Fruit fly (Drosophila melanogaster) whole organism, prepupa: ENCODE results near the gene Mcm3.

ENCODE experiments used
- Blimp-1 ChIP-seq: fragments of 200-800 bp; sonication (Bioruptor generic); optimal IDR thresholded peaks from 3 replicates; lab custom pipeline; 2017; ENCODE audit warnings: missing biosample characterization, missing genetic modification characterization, mild to moderate bottlenecking, moderate library complexity, missing genetic modification reagents
- CG10631 ChIP-seq: fragments of 200-800 bp; sonication (Bioruptor generic); optimal IDR thresholded peaks from 2 replicates; lab custom pipeline; 2016; ENCODE audit warnings: missing biosample characterization, missing genetic modification characterization
- CG10669 ChIP-seq: fragments of 200-800 bp; sonication (Bioruptor generic); optimal IDR thresholded peaks from 3 replicates; lab custom pipeline; 2018; ENCODE audit warnings: missing biosample characterization, mild to moderate bottlenecking, missing genetic modification characterization, moderate library complexity
- CG11294 ChIP-seq: fragments of 200-800 bp; sonication (Bioruptor generic); IDR thresholded peaks from 2 replicates; pipeline ENCODE4 v1.3.6; 2022; ENCODE audit warnings: missing biosample characterization, missing genetic modification characterization
- CG11762 ChIP-seq: fragments of 200-800 bp; sonication (Bioruptor generic); optimal IDR thresholded peaks from 3 replicates; lab custom pipeline; 2016; ENCODE audit warnings: missing biosample characterization, missing genetic modification characterization; ENCODE audit not compliant: insufficient read depth
- CG11902 ChIP-seq: fragments of 200-800 bp; sonication (Bioruptor generic); optimal IDR thresholded peaks from 3 replicates; lab custom pipeline; 2016; ENCODE audit warnings: missing biosample characterization, missing genetic modification characterization
- CG15336 ChIP-seq: fragments of 200-800 bp; sonication (Bioruptor generic); IDR thresholded peaks from 2 replicates; pipeline ENCODE4 v1.3.6; 2022; ENCODE audit warnings: missing biosample characterization, missing genetic modification characterization
- CG1621 ChIP-seq: fragments of 200-800 bp; sonication (Bioruptor generic); optimal IDR thresholded peaks from 3 replicates; lab custom pipeline; 2018; ENCODE audit warnings: missing biosample characterization, mild to moderate bottlenecking, missing genetic modification characterization
- CG16779 ChIP-seq: fragments of 200-800 bp; sonication (Bioruptor generic); optimal IDR thresholded peaks from 3 replicates; lab custom pipeline; 2017; ENCODE audit warnings: missing biosample characterization, mild to moderate bottlenecking, missing genetic modification characterization
- CG3032 ChIP-seq: fragments of 200-800 bp; optimal IDR thresholded peaks from 2 replicates; lab custom pipeline; 2019; ENCODE audit warnings: missing biosample characterization, mild to moderate bottlenecking, missing genetic modification characterization, moderate library complexity
- CG31627 ChIP-seq: fragments of 200-800 bp; sonication (Bioruptor generic); optimal IDR thresholded peaks from 3 replicates; lab custom pipeline; 2016; ENCODE audit warnings: missing biosample characterization, missing genetic modification characterization
- CG32006 ChIP-seq: fragments of 200-800 bp; sonication (Bioruptor generic); optimal IDR thresholded peaks from 3 replicates; lab custom pipeline; 2017; ENCODE audit warnings: missing biosample characterization, mild to moderate bottlenecking, missing genetic modification characterization
- CG34406 ChIP-seq: fragments of 200-800 bp; sonication (Bioruptor generic); optimal IDR thresholded peaks from 3 replicates; lab custom pipeline; 2016; ENCODE audit warnings: missing biosample characterization, missing genetic modification characterization
- CG3919 ChIP-seq: fragments of 200-800 bp; sonication (Bioruptor generic); optimal IDR thresholded peaks from 3 replicates; lab custom pipeline; 2016; ENCODE audit warnings: missing biosample characterization, missing genetic modification characterization
- CG6276 ChIP-seq: fragments of 200-800 bp; sonication (Bioruptor generic); optimal IDR thresholded peaks from 2 replicates; lab custom pipeline; 2017; ENCODE audit warnings: missing biosample characterization, mild to moderate bottlenecking, missing genetic modification characterization
- CG6808 ChIP-seq: fragments of 200-800 bp; sonication (Bioruptor generic); optimal IDR thresholded peaks from 3 replicates; lab custom pipeline; 2017; ENCODE audit warnings: missing biosample characterization, missing genetic modification characterization, mild to moderate bottlenecking, moderate library complexity, missing genetic modification reagents
- CG6854 ChIP-seq: fragments of 200-800 bp; sonication (Bioruptor generic); optimal IDR thresholded peaks from 2 replicates; lab custom pipeline; 2017; ENCODE audit warnings: missing biosample characterization, mild to moderate bottlenecking, missing genetic modification characterization
- CG7368 ChIP-seq: fragments of 200-800 bp; sonication (Bioruptor generic); optimal IDR thresholded peaks from 3 replicates; lab custom pipeline; 2016; ENCODE audit warnings: missing biosample characterization, missing genetic modification characterization
- CG8119 ChIP-seq: fragments of 200-800 bp; sonication (Bioruptor generic); IDR thresholded peaks from 3 replicates; pipeline ENCODE4 v1.3.6; 2022; ENCODE audit warnings: missing biosample characterization, missing genetic modification characterization
- CG8632 ChIP-seq: fragments of 200-800 bp; sonication (Bioruptor generic); optimal IDR thresholded peaks from 3 replicates; lab custom pipeline; 2016; ENCODE audit warnings: missing biosample characterization, missing genetic modification characterization
- CG9139 ChIP-seq: fragments of 200-800 bp; sonication (Bioruptor generic); optimal IDR thresholded peaks from 3 replicates; lab custom pipeline; 2017; ENCODE audit warnings: missing biosample characterization, mild to moderate bottlenecking, missing genetic modification characterization
- Eip75B ChIP-seq: fragments of 200-800 bp; sonication (Bioruptor generic); optimal IDR thresholded peaks from 3 replicates; lab custom pipeline; 2016; ENCODE audit warnings: missing biosample characterization, missing genetic modification characterization
- Eip78C ChIP-seq: fragments of 200-800 bp; sonication (Bioruptor generic); peaks from one replicate; lab custom pipeline; 2016; ENCODE audit warnings: missing biosample characterization, missing genetic modification characterization
- Eip93F ChIP-seq: fragments of 200-800 bp; sonication (Bioruptor generic); optimal IDR thresholded peaks from 2 replicates; lab custom pipeline; 2016; ENCODE audit warnings: missing biosample characterization, mild to moderate bottlenecking, missing genetic modification characterization
- Ets21C ChIP-seq: fragments of 200-800 bp; sonication (Bioruptor generic); optimal IDR thresholded peaks from 3 replicates; lab custom pipeline; 2016; ENCODE audit warnings: missing biosample characterization, missing genetic modification characterization
- Ets96B ChIP-seq: fragments of 200-800 bp; optimal IDR thresholded peaks from 2 replicates; lab custom pipeline; 2019; ENCODE audit warnings: missing biosample characterization, mild to moderate bottlenecking, missing genetic modification characterization, moderate library complexity
- Gug ChIP-seq: fragments of 200-800 bp; sonication (Bioruptor generic); IDR thresholded peaks from 2 replicates; pipeline ENCODE4 v1.3.6; 2022; ENCODE audit warnings: missing biosample characterization, missing genetic modification characterization
- Hr38 ChIP-seq: sonication (Bioruptor generic); optimal IDR thresholded peaks from 2 replicates; lab custom pipeline; 2016; ENCODE audit warnings: missing biosample characterization, missing genetic modification characterization
- Hr39 ChIP-seq: fragments of 200-800 bp; sonication (Bioruptor generic); optimal IDR thresholded peaks from 2 replicates; lab custom pipeline; 2016; ENCODE audit warnings: missing biosample characterization, missing genetic modification characterization
- Lpt ChIP-seq: fragments of 200-800 bp; sonication (Bioruptor generic); optimal IDR thresholded peaks from 3 replicates; lab custom pipeline; 2016; ENCODE audit warnings: missing biosample characterization, missing genetic modification characterization
- Met ChIP-seq: fragments of 200-800 bp; sonication (Bioruptor generic); optimal IDR thresholded peaks from 3 replicates; lab custom pipeline; 2016; ENCODE audit warnings: missing biosample characterization, missing genetic modification characterization
- OdsH ChIP-seq: fragments of 200-800 bp; sonication (Bioruptor generic); optimal IDR thresholded peaks from 3 replicates; lab custom pipeline; 2016; ENCODE audit warnings: missing biosample characterization, missing genetic modification characterization
- Smox ChIP-seq: fragments of 200-800 bp; sonication (Bioruptor generic); optimal IDR thresholded peaks from 3 replicates; lab custom pipeline; 2016; ENCODE audit warnings: missing biosample characterization, missing genetic modification characterization
- Sox102F ChIP-seq: fragments of 200-800 bp; sonication (Bioruptor generic); optimal IDR thresholded peaks from 2 replicates; lab custom pipeline; 2016; ENCODE audit warnings: missing biosample characterization, mild to moderate bottlenecking, missing genetic modification characterization
- Sox14 ChIP-seq: fragments of 200-800 bp; sonication (Bioruptor generic); optimal IDR thresholded peaks from 3 replicates; lab custom pipeline; 2016; ENCODE audit warnings: missing biosample characterization, missing genetic modification characterization
- Sox15 ChIP-seq: fragments of 200-800 bp; sonication (Bioruptor generic); optimal IDR thresholded peaks from 3 replicates; lab custom pipeline; 2016; ENCODE audit warnings: missing biosample characterization, missing genetic modification characterization
- achi ChIP-seq: fragments of 200-800 bp; sonication (Bioruptor generic); optimal IDR thresholded peaks from 3 replicates; lab custom pipeline; 2016; ENCODE audit warnings: missing biosample characterization, missing genetic modification characterization
- cyc ChIP-seq: fragments of 200-800 bp; sonication (Bioruptor generic); optimal IDR thresholded peaks from 3 replicates; lab custom pipeline; 2016; ENCODE audit warnings: missing biosample characterization, missing genetic modification characterization
- dac ChIP-seq: fragments of 200-800 bp; sonication (Bioruptor generic); optimal IDR thresholded peaks from 2 replicates; lab custom pipeline; 2017; ENCODE audit warnings: missing biosample characterization, mild to moderate bottlenecking, missing genetic modification characterization
- dsx ChIP-seq: fragments of 200-800 bp; optimal IDR thresholded peaks from 3 replicates; lab custom pipeline; 2019; ENCODE audit warnings: missing biosample characterization, mild to moderate bottlenecking, missing genetic modification characterization, moderate library complexity; ENCODE audit not compliant: poor library complexity, severe bottlenecking
- eg ChIP-seq: fragments of 200-800 bp; sonication (Bioruptor generic); IDR thresholded peaks from 3 replicates; pipeline ENCODE4 v1.3.6; 2022; ENCODE audit warnings: missing biosample characterization, missing genetic modification characterization
- esn ChIP-seq: fragments of 200-800 bp; sonication (Bioruptor generic); optimal IDR thresholded peaks from 2 replicates; lab custom pipeline; 2016; ENCODE audit warnings: missing biosample characterization, mild to moderate bottlenecking, missing genetic modification characterization, moderate library complexity
- fd59A ChIP-seq: fragments of 200-800 bp; sonication (Bioruptor generic); optimal IDR thresholded peaks from 2 replicates; lab custom pipeline; 2017; ENCODE audit warnings: missing biosample characterization, mild to moderate bottlenecking, missing genetic modification characterization, missing genetic modification reagents
- fd85E ChIP-seq: fragments of 200-800 bp; sonication (Bioruptor generic); optimal IDR thresholded peaks from 3 replicates; lab custom pipeline; 2016; ENCODE audit warnings: missing biosample characterization, missing genetic modification characterization
- fkh ChIP-seq: fragments of 200-800 bp; sonication (Bioruptor generic); optimal IDR thresholded peaks from 3 replicates; lab custom pipeline; 2017; ENCODE audit warnings: missing biosample characterization, mild to moderate bottlenecking, missing genetic modification characterization, moderate library complexity
- lz ChIP-seq: fragments of 200-800 bp; sonication (Bioruptor generic); optimal IDR thresholded peaks from 3 replicates; lab custom pipeline; 2016; ENCODE audit warnings: missing biosample characterization, missing genetic modification characterization
- net ChIP-seq: fragments of 200-800 bp; sonication (Bioruptor generic); optimal IDR thresholded peaks from 3 replicates; lab custom pipeline; 2016; ENCODE audit warnings: missing biosample characterization, missing genetic modification characterization
- pdm3 ChIP-seq: fragments of 200-800 bp; sonication (Bioruptor generic); optimal IDR thresholded peaks from 3 replicates; lab custom pipeline; 2016; ENCODE audit warnings: missing biosample characterization, missing genetic modification characterization
- spab ChIP-seq: fragments of 200-800 bp; sonication (Bioruptor generic); optimal IDR thresholded peaks from 2 replicates; lab custom pipeline; 2017; ENCODE audit warnings: missing biosample characterization, mild to moderate bottlenecking, missing genetic modification characterization, missing genetic modification reagents
- ss ChIP-seq, 2 experiments: fragments of 200-800 bp; sonication (Bioruptor generic); optimal IDR thresholded peaks; 2 replicates in 1 of 2; 3 replicates in 1 of 2; lab custom pipeline; 2017 to 2018; ENCODE audit warnings: mild to moderate bottlenecking in 2 of 2, missing biosample characterization in 2 of 2, missing genetic modification characterization in 2 of 2, moderate library complexity in 1 of 2
- svp ChIP-seq: fragments of 200-800 bp; sonication (Bioruptor generic); peaks from one replicate; lab custom pipeline; 2016; ENCODE audit warnings: missing biosample characterization, missing genetic modification characterization

The Mcm3 gene

DNA sequence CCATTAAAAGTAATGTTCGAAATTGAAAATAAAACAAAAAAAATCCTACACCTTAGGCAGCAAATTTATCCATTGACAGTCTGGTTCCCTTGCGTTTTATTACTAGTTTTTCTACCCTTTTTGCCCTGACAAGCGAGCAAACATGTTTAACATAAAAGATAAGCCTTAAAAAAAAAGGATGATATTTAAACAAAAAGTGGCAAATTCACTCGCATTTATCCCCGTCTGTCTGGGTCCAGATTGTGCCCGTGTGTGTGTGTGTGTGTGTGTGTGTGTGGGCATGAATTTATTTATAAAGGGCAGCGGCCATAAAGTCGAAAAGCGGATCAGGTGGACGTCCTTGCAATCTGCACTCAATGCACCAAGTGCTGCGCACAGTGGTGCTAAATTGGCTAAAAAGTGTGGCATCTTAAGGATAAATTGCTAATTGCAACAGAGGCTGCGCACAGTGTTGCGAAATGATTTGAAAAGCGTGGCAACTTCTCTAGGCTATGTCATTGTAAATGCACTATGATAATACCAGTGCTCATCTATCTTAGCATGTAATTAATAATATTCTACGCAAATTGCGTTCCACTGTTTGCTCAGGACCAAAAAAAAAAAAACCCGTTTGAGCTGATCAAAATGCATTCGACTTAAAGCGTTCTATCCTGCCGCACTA lies 22.9 kb upstream of the Mcm3 start:
- TF ChIP-seq CG6854 (GFP tag; lab: Kevin White, UChicago) = no peak
- TF ChIP-seq OdsH (GFP tag; lab: Kevin White, UChicago) = peak; percentile 29
- TF ChIP-seq esn (GFP tag; lab: Kevin White, UChicago) = peak; percentile 58
- peak; percentile 45 to 71 for TF ChIP-seq ss (GFP tag; optimal IDR thresholded peaks at IDR 0.05; lab: Kevin White, UChicago)
- TF ChIP-seq CG9139 (GFP tag; lab: Kevin White, UChicago) = peak; percentile 58
- TF ChIP-seq Smox = no peak
- peak; percentile 67 for TF ChIP-seq Sox14 (GFP tag; lab: Kevin White, UChicago)
- TF ChIP-seq Sox15 (GFP tag; lab: Kevin White, UChicago) = peak; percentile 27
- TF ChIP-seq Hr39 (GFP tag; lab: Kevin White, UChicago) = peak; percentile 46
- TF ChIP-seq Met (GFP tag; lab: Kevin White, UChicago) = no peak
- no peak for TF ChIP-seq dac (GFP tag; lab: Kevin White, UChicago)
- TF ChIP-seq CG34406 (GFP tag; lab: Kevin White, UChicago) = peak; percentile 34
- TF ChIP-seq CG10631 (GFP tag; lab: Kevin White, UChicago) = peak; percentile 48
- TF ChIP-seq CG7368 (GFP tag; lab: Kevin White, UChicago) = peak; percentile 66
- TF ChIP-seq CG8632 (GFP tag; lab: Kevin White, UChicago) = peak; percentile 52
- TF ChIP-seq Gug = no peak
- TF ChIP-seq Ets21C (GFP tag; lab: Kevin White, UChicago) = peak; percentile 31
- peak; percentile 65 for TF ChIP-seq fd59A (GFP tag; lab: Kevin White, UChicago)
- TF ChIP-seq fkh (GFP tag; lab: Kevin White, UChicago) = no peak
- TF ChIP-seq lz (GFP tag; lab: Kevin White, UChicago) = peak; percentile 50
- TF ChIP-seq Sox102F = peak; percentile 44
- peak; percentile 53 for TF ChIP-seq pdm3 (GFP tag; lab: Kevin White, UChicago)
- peak; percentile 75 for TF ChIP-seq Eip75B (GFP tag; lab: Kevin White, UChicago)
- peak; percentile 66 for TF ChIP-seq CG6808 (GFP tag; lab: Kevin White, UChicago)
- TF ChIP-seq CG8119 (GFP tag; lab: Robert Waterston, UW) = no peak
- TF ChIP-seq CG31627 (GFP tag; lab: Kevin White, UChicago) = peak; percentile 9
- TF ChIP-seq Eip93F (GFP tag; lab: Kevin White, UChicago) = no peak
- TF ChIP-seq achi (GFP tag; lab: Kevin White, UChicago) = peak; percentile 46
- TF ChIP-seq svp = no peak
- peak; percentile 60 for TF ChIP-seq CG3919 (GFP tag; lab: Kevin White, UChicago)
- no peak for TF ChIP-seq CG11294 (GFP tag; lab: Robert Waterston, UW)
- TF ChIP-seq CG10669 = peak; percentile 73
- TF ChIP-seq CG1621 (tag; lab: Kevin White, UChicago) = peak; percentile 60
- TF ChIP-seq CG15336 (GFP tag; lab: Robert Waterston, UW) = no peak
- TF ChIP-seq net (GFP tag; lab: Kevin White, UChicago) = peak; percentile 12
- TF ChIP-seq CG3032 (tag; lab: Kevin White, UChicago) = peak; percentile 65
- TF ChIP-seq Ets96B = peak; percentile 54
- peak; percentile 21 for TF ChIP-seq CG11902 (GFP tag; lab: Kevin White, UChicago)
- TF ChIP-seq Eip78C (GFP tag; lab: Kevin White, UChicago) = peak; percentile 91
- TF ChIP-seq Blimp-1 (GFP tag; lab: Kevin White, UChicago) = no peak
- no peak for TF ChIP-seq fd85E
- no peak for TF ChIP-seq CG32006 (GFP tag; lab: Kevin White, UChicago)
- no peak for TF ChIP-seq CG6276 (GFP tag; lab: Kevin White, UChicago)
- TF ChIP-seq spab (GFP tag; lab: Kevin White, UChicago) = peak; percentile 61
- no peak for TF ChIP-seq eg
- TF ChIP-seq dsx (GFP tag; lab: Kevin White, UChicago) = peak; percentile 3
- TF ChIP-seq cyc (GFP tag; lab: Kevin White, UChicago) = peak; percentile 30
- TF ChIP-seq CG11762 (GFP tag; lab: Kevin White, UChicago) = no peak
- no peak for TF ChIP-seq Hr38
- no peak for TF ChIP-seq Lpt (GFP tag; lab: Kevin White, UChicago)
- no peak for TF ChIP-seq CG16779
